Fruit fly (Drosophila melanogaster) whole organism: Measurements from ENCODE around the gene CG10874.

Experiments used
- CG8478 ChIP-seq: fragments of >200 bp; optimal IDR thresholded peaks from 2 replicates; lab custom pipeline; 2018; ENCODE audit warnings: inconsistent platforms
- Dll ChIP-seq: fragments of >200 bp; optimal IDR thresholded peaks from 2 replicates; lab custom pipeline; 2017
- EcR ChIP-seq, 2 experiments: fragments of >200 bp; optimal IDR thresholded peaks; 2 replicates each; lab custom pipeline; 2017; ENCODE audit warnings: missing biosample characterization in 2 of 2, missing genetic modification characterization in 2 of 2, missing genetic modification reagents in 2 of 2
- pan ChIP-seq: fragments of >200 bp; optimal IDR thresholded peaks from 2 replicates; lab custom pipeline; 2017
- psq ChIP-seq: fragments of >200 bp; optimal IDR thresholded peaks from 2 replicates; lab custom pipeline; 2017
- usp ChIP-seq: fragments of >200 bp; optimal IDR thresholded peaks from 2 replicates; lab custom pipeline; 2017; ENCODE audit warnings: missing biosample characterization, missing genetic modification characterization, mixed read lengths

Gene CG10874

DNA sequence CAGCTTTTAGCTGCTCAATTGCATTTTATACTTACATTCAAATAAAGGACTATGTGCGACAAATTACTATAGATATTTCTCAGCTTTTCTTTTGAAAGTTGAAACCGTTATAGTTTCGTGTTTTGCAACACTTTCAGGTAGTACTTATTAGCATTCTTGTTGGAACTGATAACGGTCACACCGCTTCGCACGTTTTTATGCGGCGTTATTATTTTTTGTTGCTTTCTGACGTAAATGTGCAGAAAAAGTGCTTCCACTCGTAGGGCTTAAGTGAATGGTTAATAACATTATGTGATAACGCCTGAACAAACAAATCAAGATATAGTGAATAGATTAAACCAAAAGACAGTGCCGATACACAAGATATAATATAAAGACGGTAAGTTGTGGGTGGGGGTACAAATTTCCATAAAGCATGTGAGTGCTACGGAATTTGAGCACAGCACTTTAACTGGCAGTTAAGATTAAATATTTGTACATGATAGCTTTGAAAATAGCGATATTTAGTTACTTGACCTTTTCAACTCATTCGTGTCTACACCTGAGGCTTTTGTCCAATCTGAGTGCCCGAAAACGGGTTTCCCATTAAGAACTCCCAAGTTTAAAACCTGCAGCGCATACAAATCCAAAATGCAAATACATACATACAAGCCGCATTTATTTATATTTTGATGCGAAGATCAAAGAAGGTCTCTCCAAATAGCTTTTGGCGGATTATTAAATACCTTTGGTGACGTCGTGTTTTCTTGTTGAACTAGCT, 28.6 kb upstream of the CG10874 start, which contains the start of gene papi:
papi (plus strand) TSS at position 176 of the 760 bp plus-strand sequence.
- TF ChIP-seq Dll (no peak), CG8478 (lab: Kevin White, UChicago) (no peak), psq (lab: Kevin White, UChicago) (no peak), pan (lab: Kevin White, UChicago) (no peak), EcR (GFP tag; optimal IDR thresholded peaks at IDR 0.05; lab: Kevin White, UChicago) (no peak), usp (no peak)

DNA sequence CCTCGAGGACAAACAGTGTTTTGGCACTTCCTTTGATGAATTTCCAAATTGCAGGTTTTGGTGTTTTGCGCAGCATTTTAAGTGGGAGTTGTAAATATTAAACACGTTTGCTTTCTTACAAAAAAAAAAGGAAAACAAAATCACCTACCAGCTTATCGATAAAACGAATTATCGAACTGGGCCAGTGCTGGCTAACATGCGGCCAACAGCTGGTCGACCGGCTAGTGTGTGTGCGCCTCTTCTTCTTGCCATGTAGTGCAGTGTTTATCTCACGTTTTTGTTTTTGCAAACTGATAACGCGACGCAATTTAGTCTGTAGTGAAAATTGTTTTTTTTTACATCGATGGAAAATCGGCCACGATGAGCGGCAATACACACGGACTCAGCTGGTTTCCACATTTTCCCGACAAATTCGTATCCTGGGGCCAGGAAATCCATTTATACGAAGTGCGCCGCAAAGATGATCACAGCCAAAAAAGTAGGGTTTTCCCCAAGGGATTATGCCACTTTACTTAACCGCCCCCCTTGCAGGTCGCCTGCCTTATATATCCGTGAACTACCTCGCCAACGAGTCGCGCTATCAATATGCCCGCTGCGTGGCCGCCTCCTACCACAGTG, 25.0 kb upstream of the CG10874 start, which contains the start of the genes CG15386, CG42371 and mio:
CG15386 (minus strand) TSS at position 180 of the 618 bp plus-strand sequence.
CG42371 (minus strand) TSS at position 180 of the 618 bp plus-strand sequence.
mio (plus strand) TSS at position 224 of the 618 bp plus-strand sequence.
- TF ChIP-seq CG8478 (lab: Kevin White, UChicago) (no peak), usp (no peak), psq (lab: Kevin White, UChicago) (no peak), Dll (no peak), pan (lab: Kevin White, UChicago) (no peak)

DNA sequence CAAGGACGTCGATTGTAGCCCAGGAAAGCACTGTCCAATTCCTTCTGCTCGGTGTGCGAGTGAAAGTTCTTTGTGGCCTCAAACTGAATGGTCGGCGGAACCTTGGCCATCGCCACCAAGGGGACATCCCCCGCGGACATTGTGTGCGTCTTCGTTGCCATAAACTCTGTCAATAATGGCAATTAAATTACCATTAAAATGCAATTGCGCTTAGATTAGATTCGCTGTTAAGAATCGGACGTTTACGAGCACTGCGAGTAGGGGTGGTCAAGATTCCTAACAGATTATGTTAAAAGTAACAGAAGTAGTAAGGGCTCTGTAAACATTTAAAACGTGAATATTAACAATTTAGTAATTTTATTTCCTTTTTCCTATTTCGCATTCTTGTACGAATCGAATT, 23.9 kb upstream of the CG10874 start, which contains the start of gene daed:
daed (minus strand) TSS at position 247 of the 400 bp plus-strand sequence.
- no peak for TF ChIP-seq pan (lab: Kevin White, UChicago)
- TF ChIP-seq usp, result no peak

DNA sequence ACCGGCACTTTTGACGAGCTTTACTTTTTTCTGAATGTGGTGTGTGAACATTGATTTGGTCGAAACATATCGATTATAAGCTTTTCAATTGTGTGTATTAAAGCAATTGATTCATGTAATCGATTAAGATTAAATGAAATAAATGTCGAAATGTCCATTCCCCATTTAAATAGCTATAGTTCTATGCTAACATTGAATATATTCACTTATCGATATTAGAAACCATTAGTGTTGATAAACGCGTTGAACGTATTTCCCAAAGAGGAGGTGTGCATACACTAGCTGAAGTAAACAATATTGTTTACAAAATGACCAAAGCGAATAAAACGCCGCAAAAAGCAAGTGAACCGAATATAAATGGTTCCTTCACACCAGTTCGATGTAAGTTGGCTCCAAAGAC, 21.8 kb upstream of the CG10874 start, which contains the start of the genes Uch and CG34174:
Uch (minus strand) TSS at position 208 of the 400 bp plus-strand sequence.
CG34174 (plus strand) TSS at position 263 of the 400 bp plus-strand sequence.
- TF ChIP-seq CG8478 (lab: Kevin White, UChicago) (no peak), EcR (GFP tag; optimal IDR thresholded peaks at IDR 0.05; lab: Kevin White, UChicago) (no peak), Dll (no peak), usp (no peak), psq (lab: Kevin White, UChicago) (no peak), pan (lab: Kevin White, UChicago) (no peak)

DNA sequence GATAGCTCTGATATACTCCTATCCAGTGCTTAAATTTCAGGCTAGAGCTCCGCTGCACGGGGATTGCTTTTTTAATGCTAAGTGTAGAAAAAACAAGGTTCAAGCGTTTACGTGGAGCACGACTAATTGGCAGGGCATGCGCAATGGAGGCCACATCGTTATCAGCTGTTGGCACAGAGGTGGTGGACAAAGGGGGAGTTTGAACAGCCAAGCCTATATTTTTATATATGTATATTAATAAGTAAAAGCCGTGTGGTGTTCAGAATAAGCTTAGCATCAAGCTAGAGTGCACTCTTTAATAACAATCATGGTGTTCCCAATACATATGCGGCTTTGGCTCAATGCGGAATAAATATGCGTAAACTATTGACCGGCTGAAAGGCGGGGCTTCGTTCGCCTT, 20.3 kb upstream of the CG10874 start, which contains the start of gene CG15385:
CG15385 (minus strand) TSS at position 94 of the 400 bp plus-strand sequence.
- TF ChIP-seq CG8478 (lab: Kevin White, UChicago), result no peak
- TF ChIP-seq pan (lab: Kevin White, UChicago), result no peak
- TF ChIP-seq psq (lab: Kevin White, UChicago), result no peak
- no peak for TF ChIP-seq EcR (GFP tag; optimal IDR thresholded peaks at IDR 0.05; lab: Kevin White, UChicago)
- no peak for TF ChIP-seq Dll
- no peak for TF ChIP-seq usp

DNA sequence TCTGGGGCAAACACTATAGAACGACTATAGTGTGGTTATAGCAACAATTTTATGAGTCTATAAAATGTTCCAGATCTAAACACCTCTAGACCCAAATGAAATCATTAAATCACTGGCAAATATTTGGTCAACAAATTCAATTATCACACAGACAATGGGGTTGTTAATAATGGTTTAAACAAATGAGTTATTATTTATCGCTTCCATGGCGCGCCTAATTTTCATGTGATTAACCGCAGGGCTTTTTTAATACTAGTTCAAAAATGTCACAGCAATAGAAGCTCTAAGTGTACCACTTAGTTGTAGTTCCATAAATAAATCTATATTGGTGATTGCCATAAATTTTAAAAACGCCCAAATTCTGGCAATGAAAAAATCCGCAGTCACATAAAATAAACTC, 16.8 kb upstream of the CG10874 start, which contains the start of gene CG33124:
CG33124 (minus strand) TSS at position 101 of the 400 bp plus-strand sequence.
- TF ChIP-seq psq (lab: Kevin White, UChicago), result no peak
- TF ChIP-seq Dll, result no peak
- TF ChIP-seq EcR (GFP tag; optimal IDR thresholded peaks at IDR 0.05; lab: Kevin White, UChicago), result no peak
- TF ChIP-seq usp, result no peak
- TF ChIP-seq pan (lab: Kevin White, UChicago), result no peak
- no peak for TF ChIP-seq CG8478 (lab: Kevin White, UChicago)

DNA sequence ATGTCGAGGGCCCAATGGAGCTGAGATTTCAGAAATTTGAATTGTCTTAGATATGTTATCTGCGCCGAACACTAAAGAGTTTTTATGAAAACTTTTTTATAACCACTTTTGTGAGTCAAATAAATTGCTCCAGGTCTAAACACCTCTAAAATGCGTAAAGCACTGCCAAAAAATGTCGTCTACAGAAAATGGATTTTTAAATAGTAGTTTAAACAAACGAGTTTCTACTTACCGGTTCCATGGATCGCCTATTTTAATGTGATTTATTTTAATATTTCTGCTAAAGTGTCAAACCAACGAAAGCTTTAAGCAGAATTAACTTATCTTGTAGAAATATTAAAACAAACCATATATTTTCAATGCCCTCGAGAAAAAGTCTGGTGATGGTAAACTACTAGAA, 13.9 kb upstream of the CG10874 start, which contains the start of gene CG31668:
CG31668 (minus strand) TSS at position 101 of the 400 bp plus-strand sequence.
- TF ChIP-seq usp (no peak), Dll (no peak), psq (lab: Kevin White, UChicago) (no peak), EcR (GFP tag; optimal IDR thresholded peaks at IDR 0.05; lab: Kevin White, UChicago) (no peak), pan (lab: Kevin White, UChicago) (no peak), CG8478 (lab: Kevin White, UChicago) (no peak)

DNA sequence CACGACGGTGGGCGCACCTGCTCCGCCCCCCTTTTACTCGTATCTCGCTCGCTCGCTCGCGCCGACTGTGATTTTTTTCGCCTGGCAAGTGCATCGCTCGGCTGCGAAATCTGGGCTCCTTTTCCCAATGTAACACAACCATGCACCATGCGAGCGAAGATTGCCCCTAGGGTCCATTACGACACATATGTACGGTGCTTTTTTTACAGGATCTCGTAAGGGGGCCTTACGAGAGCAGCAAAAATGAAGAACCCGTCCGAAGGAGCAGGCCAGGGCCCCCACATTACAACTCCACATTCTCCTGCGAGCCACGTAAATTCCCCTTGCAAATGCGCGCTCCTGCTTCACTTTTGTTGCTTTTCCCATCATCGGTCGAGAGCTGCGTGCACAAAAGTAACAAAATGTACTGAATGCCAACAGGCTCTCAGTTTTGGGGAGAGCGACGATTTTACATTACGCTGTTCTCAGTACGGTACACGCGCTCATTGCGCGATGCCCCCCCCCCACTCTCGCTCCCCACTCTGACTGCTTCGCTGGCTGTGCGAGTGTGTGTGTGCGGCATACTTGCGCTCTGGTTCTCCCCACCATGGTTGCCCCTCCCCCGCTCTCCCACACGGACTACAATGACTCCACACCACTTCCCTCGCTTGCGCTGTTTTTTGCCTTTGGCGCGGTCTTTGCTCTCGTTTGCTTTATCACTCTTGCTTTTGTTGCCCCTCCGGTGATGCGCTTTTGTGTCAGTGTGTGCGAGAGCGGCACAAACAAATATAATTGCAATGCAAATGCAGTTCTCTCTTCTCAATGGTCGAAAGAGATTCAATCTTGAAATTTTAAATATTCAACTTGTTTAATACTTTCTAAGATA, 10.9 kb upstream of the CG10874 start:
- TF ChIP-seq EcR (GFP tag; optimal IDR thresholded peaks at IDR 0.05; lab: Kevin White, UChicago) (peak; percentile 98 to 99), psq (lab: Kevin White, UChicago) (no peak)

DNA sequence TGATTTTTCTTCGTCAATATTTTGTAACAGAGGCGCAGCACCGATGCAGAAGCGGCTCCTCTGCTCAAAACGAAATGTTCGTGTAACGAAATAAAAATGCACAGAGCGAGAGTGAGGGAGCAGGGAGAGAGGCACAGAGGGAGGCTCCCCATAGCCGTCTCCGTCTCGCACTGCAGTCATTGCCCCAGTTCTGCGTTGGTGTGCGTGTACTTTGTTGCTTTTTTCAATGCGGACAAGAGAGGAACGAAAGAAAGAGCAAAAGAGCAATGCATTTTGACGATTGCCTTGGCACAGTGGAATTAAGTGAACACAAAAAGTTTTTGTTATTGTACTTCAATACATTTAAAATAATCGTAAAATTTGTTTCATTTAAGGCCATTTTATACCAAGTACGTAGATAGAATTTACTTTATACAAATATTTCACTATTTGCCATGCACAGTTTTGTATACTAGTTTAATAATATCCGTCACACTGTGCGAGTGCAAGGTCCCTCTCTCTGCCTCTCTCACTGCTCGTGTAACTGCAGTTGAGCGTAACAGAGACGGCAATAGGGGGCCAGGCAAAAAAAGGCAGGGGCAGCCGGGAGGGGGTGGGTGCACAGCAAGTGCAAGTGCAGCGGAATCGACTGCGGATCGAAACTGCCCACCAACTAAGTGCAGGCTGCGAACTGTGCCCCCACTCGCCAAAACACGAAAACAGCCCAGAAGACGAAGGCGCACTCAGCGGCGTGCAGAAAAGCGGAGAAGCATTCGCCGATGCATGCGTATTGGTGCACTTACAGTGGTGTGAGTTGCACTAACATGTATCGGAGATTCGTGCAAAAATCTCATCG, 10.0 kb upstream of the CG10874 start:
- TF ChIP-seq EcR (GFP tag; optimal IDR thresholded peaks at IDR 0.05; lab: Kevin White, UChicago) (peak; percentile 98), Dll (peak; percentile 29), CG8478 (lab: Kevin White, UChicago) (no peak)

DNA sequence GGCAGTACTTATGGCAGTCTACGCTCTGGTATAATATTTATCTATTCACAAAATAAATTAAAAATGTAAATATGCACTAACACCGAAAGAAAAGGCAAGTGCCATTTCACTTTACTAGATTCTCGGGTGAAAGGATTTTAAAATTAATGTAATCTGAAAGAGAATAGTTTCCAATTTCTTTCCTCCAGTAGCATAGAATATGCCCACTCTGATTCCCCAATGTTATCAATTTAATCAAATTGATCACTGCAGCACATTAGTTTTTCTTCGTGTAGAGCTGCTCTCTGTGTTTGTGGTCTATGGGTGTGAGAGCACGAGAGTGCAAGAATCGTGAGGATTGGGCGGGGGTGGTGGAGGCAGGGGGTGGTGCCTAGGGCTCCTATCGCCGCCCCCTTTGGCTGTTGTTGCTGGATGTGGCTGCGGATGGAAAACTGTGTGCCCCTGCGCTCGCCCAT, 8.9 kb upstream of the CG10874 start:
- TF ChIP-seq CG8478 (lab: Kevin White, UChicago) (no peak), EcR (GFP tag; optimal IDR thresholded peaks at IDR 0.05; lab: Kevin White, UChicago) (peak in 1 of 2 experiments; percentile 82)
